Fruit fly (Drosophila melanogaster) whole organism, embryonic: ENCODE results near the gene Gycbeta100B.

ENCODE experiments used
- ATbp ChIP-seq: fragments of 200-800 bp; sonication (Bioruptor generic); optimal IDR thresholded peaks from 2 replicates; lab custom pipeline; 2017; ENCODE audit warnings: missing biosample characterization, mild to moderate bottlenecking, missing genetic modification characterization, missing genetic modification reagents
- Abd-B ChIP-seq: fragments of 200-800 bp; sonication (Bioruptor generic); optimal IDR thresholded peaks from 2 replicates; lab custom pipeline; 2018; ENCODE audit warnings: missing biosample characterization, mild to moderate bottlenecking, missing genetic modification characterization, moderate library complexity
- CG10147 ChIP-seq: fragments of 200-800 bp; sonication (Bioruptor generic); optimal IDR thresholded peaks from 2 replicates; lab custom pipeline; 2019; ENCODE audit warnings: missing biosample characterization, mild to moderate bottlenecking, missing genetic modification characterization, moderate library complexity
- CG10543 ChIP-seq: fragments of 200-800 bp; sonication (Bioruptor generic); optimal IDR thresholded peaks from 3 replicates; lab custom pipeline; 2017; ENCODE audit warnings: missing biosample characterization, mild to moderate bottlenecking, missing genetic modification characterization, moderate library complexity
- CG10565 ChIP-seq: fragments of 200-800 bp; sonication (Bioruptor generic); optimal IDR thresholded peaks from 3 replicates; lab custom pipeline; 2016; ENCODE audit warnings: missing biosample characterization, mild to moderate bottlenecking, missing genetic modification characterization
- CG11398 ChIP-seq: fragments of 200-800 bp; sonication (Bioruptor generic); optimal IDR thresholded peaks from 2 replicates; lab custom pipeline; 2016; ENCODE audit warnings: missing biosample characterization, missing genetic modification characterization
- CG12236 ChIP-seq: fragments of 200-800 bp; sonication (Bioruptor generic); optimal IDR thresholded peaks from 2 replicates; lab custom pipeline; 2016; ENCODE audit warnings: missing biosample characterization, missing genetic modification characterization
- CG12299 ChIP-seq: fragments of 200-800 bp; sonication (Bioruptor generic); optimal IDR thresholded peaks from 2 replicates; lab custom pipeline; 2018; ENCODE audit warnings: missing biosample characterization, mild to moderate bottlenecking, missing genetic modification characterization
- CG12391 ChIP-seq: fragments of 200-800 bp; sonication (Bioruptor generic); optimal IDR thresholded peaks from 3 replicates; lab custom pipeline; 2018; ENCODE audit warnings: missing biosample characterization, mild to moderate bottlenecking, missing genetic modification characterization, moderate library complexity
- CG12769 ChIP-seq: fragments of 200-800 bp; sonication (Bioruptor generic); optimal IDR thresholded peaks from 2 replicates; lab custom pipeline; 2019; ENCODE audit warnings: missing biosample characterization, mild to moderate bottlenecking, missing genetic modification characterization, moderate library complexity
- CG14965 ChIP-seq: fragments of 200-800 bp; sonication (Bioruptor generic); optimal IDR thresholded peaks from 2 replicates; lab custom pipeline; 2016; ENCODE audit warnings: missing biosample characterization, missing genetic modification characterization, borderline replicate concordance
- CG15073 ChIP-seq: fragments of 200-800 bp; sonication (Bioruptor generic); optimal IDR thresholded peaks from 2 replicates; lab custom pipeline; 2016; ENCODE audit warnings: missing biosample characterization, missing genetic modification characterization
- CG15601 ChIP-seq: fragments of 200-800 bp; sonication (Bioruptor generic); optimal IDR thresholded peaks from 3 replicates; lab custom pipeline; 2019; ENCODE audit warnings: missing biosample characterization, mild to moderate bottlenecking, missing genetic modification characterization, moderate library complexity
- CG1603 ChIP-seq: fragments of 200-800 bp; sonication (Bioruptor generic); optimal IDR thresholded peaks from 2 replicates; lab custom pipeline; 2019; ENCODE audit warnings: missing biosample characterization, mild to moderate bottlenecking, missing genetic modification characterization, moderate library complexity
- CG16815 ChIP-seq: fragments of 200-800 bp; sonication (Bioruptor generic); optimal IDR thresholded peaks from 3 replicates; lab custom pipeline; 2017; ENCODE audit warnings: missing biosample characterization, mild to moderate bottlenecking, missing genetic modification characterization
- CG17359 ChIP-seq: fragments of 200-800 bp; sonication (Bioruptor generic); optimal IDR thresholded peaks from 3 replicates; lab custom pipeline; 2018; ENCODE audit warnings: missing biosample characterization, mild to moderate bottlenecking, missing genetic modification characterization, moderate library complexity
- CG17385 ChIP-seq: fragments of 200-800 bp; sonication (Bioruptor generic); optimal IDR thresholded peaks from 3 replicates; lab custom pipeline; 2018; ENCODE audit warnings: missing biosample characterization, mild to moderate bottlenecking, missing genetic modification characterization
- CG17568 ChIP-seq: fragments of 200-800 bp; sonication (Bioruptor generic); optimal IDR thresholded peaks from 2 replicates; lab custom pipeline; 2018; ENCODE audit warnings: missing biosample characterization, mild to moderate bottlenecking, missing genetic modification characterization, moderate library complexity
- CG17612 ChIP-seq: fragments of 200-800 bp; sonication (Bioruptor generic); IDR thresholded peaks from 2 replicates; pipeline ENCODE4 v1.3.6; 2022; ENCODE audit warnings: missing biosample characterization, missing genetic modification characterization
- CG18764 ChIP-seq: fragments of 200-800 bp; sonication (Bioruptor generic); optimal IDR thresholded peaks from 3 replicates; lab custom pipeline; 2016; ENCODE audit warnings: missing biosample characterization, missing genetic modification characterization
- CG34376 ChIP-seq: fragments of 200-800 bp; sonication (Bioruptor generic); optimal IDR thresholded peaks from 2 replicates; lab custom pipeline; 2018; ENCODE audit warnings: missing biosample characterization, mild to moderate bottlenecking, missing genetic modification characterization
- CG4282 ChIP-seq: fragments of 200-800 bp; sonication (Bioruptor generic); optimal IDR thresholded peaks from 2 replicates; lab custom pipeline; 2016; ENCODE audit warnings: missing biosample characterization, missing genetic modification characterization
- CG6272 ChIP-seq: fragments of 200-800 bp; sonication (Bioruptor generic); IDR thresholded peaks from 2 replicates; pipeline ENCODE4 v1.3.6; 2022; ENCODE audit warnings: missing biosample characterization, missing genetic modification characterization
- CG8290 ChIP-seq, 3 experiments: fragments of 200-800 bp; sonication (Bioruptor generic); optimal IDR thresholded peaks; 2 replicates each; lab custom pipeline; 2016 to 2019; ENCODE audit warnings: missing biosample characterization in 3 of 3, missing genetic modification characterization in 3 of 3, mild to moderate bottlenecking in 2 of 3, moderate library complexity in 1 of 3
- CG8478 ChIP-seq: fragments of >200 bp; optimal IDR thresholded peaks from 2 replicates; lab custom pipeline; 2018
- CG9797 ChIP-seq: fragments of 200-800 bp; sonication (Bioruptor generic); optimal IDR thresholded peaks from 3 replicates; lab custom pipeline; 2018; ENCODE audit warnings: missing biosample characterization, mild to moderate bottlenecking, missing genetic modification characterization
- D ChIP-seq, 2 experiments: fragments of 200-800 bp in 1 of 2; fragments of >200 bp in 1 of 2; sonication (Bioruptor generic) in 1 of 2; optimal IDR thresholded peaks; 2 replicates in 1 of 2; 3 replicates in 1 of 2; lab custom pipeline; 2017; ENCODE audit warnings: mild to moderate bottlenecking in 1 of 2, missing biosample characterization in 1 of 2, missing genetic modification characterization in 1 of 2, missing genetic modification reagents in 1 of 2
- Dek ChIP-seq: fragments of 200-800 bp; sonication (Bioruptor generic); optimal IDR thresholded peaks from 3 replicates; lab custom pipeline; 2019; ENCODE audit warnings: missing biosample characterization, mild to moderate bottlenecking, missing genetic modification characterization, moderate library complexity
- HLHmδ ChIP-seq: fragments of 200-800 bp; sonication (Bioruptor generic); optimal IDR thresholded peaks from 2 replicates; lab custom pipeline; 2018; ENCODE audit warnings: missing biosample characterization, mild to moderate bottlenecking, missing genetic modification characterization, moderate library complexity
- Med ChIP-seq: fragments of 200-800 bp; sonication (Bioruptor generic); peaks from one replicate; lab custom pipeline; 2016; ENCODE audit warnings: missing biosample characterization, missing genetic modification characterization, mild to moderate bottlenecking, inconsistent platforms, moderate library complexity
- Ptx1 ChIP-seq: fragments of 200-800 bp; sonication (Bioruptor generic); IDR thresholded peaks from 2 replicates; pipeline ENCODE4 v1.3.6; 2022; ENCODE audit warnings: missing biosample characterization, missing genetic modification characterization
- Six4 ChIP-seq: fragments of 200-800 bp; sonication (Bioruptor generic); optimal IDR thresholded peaks from 2 replicates; lab custom pipeline; 2016; ENCODE audit warnings: missing biosample characterization, missing genetic modification characterization
- al ChIP-seq: fragments of 200-800 bp; sonication (Bioruptor generic); IDR thresholded peaks from 2 replicates; pipeline ENCODE4 v1.3.6; 2022; ENCODE audit warnings: missing biosample characterization, missing genetic modification characterization
- bcd ChIP-seq: fragments of 200-800 bp; sonication (Bioruptor generic); optimal IDR thresholded peaks from 2 replicates; lab custom pipeline; 2017; ENCODE audit warnings: missing biosample characterization, mild to moderate bottlenecking, missing genetic modification characterization
- bigmax ChIP-seq: fragments of 200-800 bp; sonication (Bioruptor generic); optimal IDR thresholded peaks from 2 replicates; lab custom pipeline; 2018; ENCODE audit warnings: missing biosample characterization, mild to moderate bottlenecking, missing genetic modification characterization
- bsh ChIP-seq, 2 experiments: fragments of 200-800 bp; sonication (Bioruptor generic); optimal IDR thresholded peaks; 2 replicates each; lab custom pipeline; 2017 to 2018; ENCODE audit warnings: mild to moderate bottlenecking in 2 of 2, missing biosample characterization in 2 of 2, missing genetic modification characterization in 2 of 2, moderate library complexity in 1 of 2
- cato ChIP-seq: fragments of 200-800 bp; sonication (Bioruptor generic); optimal IDR thresholded peaks from 2 replicates; lab custom pipeline; 2016; ENCODE audit warnings: missing biosample characterization, missing genetic modification characterization, borderline replicate concordance
- dpn ChIP-seq, 2 experiments: fragments of 200-800 bp; sonication (Bioruptor generic); optimal IDR thresholded peaks; 3 replicates each; lab custom pipeline; 2016; ENCODE audit warnings: missing biosample characterization in 2 of 2, missing genetic modification characterization in 2 of 2
- gsb-n ChIP-seq: fragments of 200-800 bp; sonication (Bioruptor generic); optimal IDR thresholded peaks from 3 replicates; lab custom pipeline; 2018; ENCODE audit warnings: missing biosample characterization, mild to moderate bottlenecking, missing genetic modification characterization
- her ChIP-seq: fragments of 200-800 bp; sonication (Bioruptor generic); optimal IDR thresholded peaks from 2 replicates; lab custom pipeline; 2016; ENCODE audit warnings: missing biosample characterization, missing genetic modification characterization
- maf-S ChIP-seq: fragments of 200-800 bp; sonication (Bioruptor generic); optimal IDR thresholded peaks from 2 replicates; lab custom pipeline; 2016; ENCODE audit warnings: missing biosample characterization, missing genetic modification characterization
- nerfin-1 ChIP-seq: fragments of 200-800 bp; sonication (Bioruptor generic); optimal IDR thresholded peaks from 3 replicates; lab custom pipeline; 2019; ENCODE audit warnings: missing biosample characterization, mild to moderate bottlenecking, missing genetic modification characterization, moderate library complexity
- odd ChIP-seq: fragments of 200-800 bp; sonication (Bioruptor generic); optimal IDR thresholded peaks from 2 replicates; lab custom pipeline; 2017; ENCODE audit warnings: missing biosample characterization, mild to moderate bottlenecking, missing genetic modification characterization
- pita ChIP-seq: fragments of 200-800 bp; sonication (Bioruptor generic); optimal IDR thresholded peaks from 2 replicates; lab custom pipeline; 2017; ENCODE audit warnings: missing biosample characterization, mild to moderate bottlenecking, missing genetic modification characterization
- stwl ChIP-seq: fragments of 200-800 bp; sonication (Bioruptor generic); optimal IDR thresholded peaks from 3 replicates; lab custom pipeline; 2018; ENCODE audit warnings: missing biosample characterization, mild to moderate bottlenecking, missing genetic modification characterization, moderate library complexity
- z ChIP-seq: fragments of 200-800 bp; sonication (Bioruptor generic); IDR thresholded peaks from 3 replicates; pipeline ENCODE4 v1.3.6; 2022; ENCODE audit warnings: missing biosample characterization, missing genetic modification characterization
- zfh1 ChIP-seq: fragments of 200-800 bp; sonication (Bioruptor generic); IDR thresholded peaks from 3 replicates; pipeline ENCODE4 v1.3.6; 2022; ENCODE audit warnings: missing biosample characterization, missing genetic modification characterization

The Gycbeta100B gene

dm6 chr3R:31220456-31221336, 86.5 kb downstream of the Gycbeta100B start, which contains the start of gene CG12054 (continued):
- no peak for TF ChIP-seq CG17359
- TF ChIP-seq odd (GFP tag; lab: Kevin White, UChicago): no peak
- TF ChIP-seq CG16815 (GFP tag; lab: Kevin White, UChicago): no peak
- peak; percentile 0 for TF ChIP-seq gsb-n
- TF ChIP-seq ATbp (GFP tag; lab: Kevin White, UChicago): no peak
- peak; percentile 54 for TF ChIP-seq pita (GFP tag; lab: Kevin White, UChicago)
- peak; percentile 91 for TF ChIP-seq CG9797 (GFP tag; lab: Kevin White, UChicago)
- no peak for TF ChIP-seq CG34376 (GFP tag; lab: Kevin White, UChicago)
- TF ChIP-seq CG12391 (tag; lab: Kevin White, UChicago): peak; percentile 3
- TF ChIP-seq CG10147 (GFP tag; lab: Kevin White, UChicago): no peak
- no peak for TF ChIP-seq CG15601 (tag; lab: Kevin White, UChicago)
- TF ChIP-seq Dek (tag; lab: Kevin White, UChicago): peak; percentile 12
- TF ChIP-seq bcd (GFP tag; lab: Kevin White, UChicago): peak; percentile 23
- no peak for TF ChIP-seq CG18764
- TF ChIP-seq CG15073: no peak
- no peak for TF ChIP-seq zfh1 (GFP tag; lab: Robert Waterston, UW)
- TF ChIP-seq bsh (GFP tag; optimal IDR thresholded peaks at IDR 0.05; lab: Kevin White, UChicago): no peak
- peak; percentile 63 for TF ChIP-seq CG1603 (tag; lab: Kevin White, UChicago)
- no peak for TF ChIP-seq CG17568
- TF ChIP-seq z: no peak
- TF ChIP-seq CG6272 (GFP tag; lab: Robert Waterston, UW): no peak
- TF ChIP-seq CG17385: no peak
- no peak for TF ChIP-seq CG17612 (GFP tag; lab: Robert Waterston, UW)
- no peak for TF ChIP-seq cato (GFP tag; lab: Kevin White, UChicago)
- TF ChIP-seq CG8290 (GFP tag; optimal IDR thresholded peaks at IDR 0.05; lab: Kevin White, UChicago): no peak
- peak; percentile 5 to 59 for TF ChIP-seq CG8290 (tag; optimal IDR thresholded peaks at IDR 0.05; lab: Kevin White, UChicago)
- TF ChIP-seq CG8478: peak; percentile 90
- peak; percentile 9 for TF ChIP-seq CG12769
- no peak for TF ChIP-seq her (GFP tag; lab: Kevin White, UChicago)
- no peak for TF ChIP-seq CG14965
- peak; percentile 59 for TF ChIP-seq Abd-B
- TF ChIP-seq Six4 (GFP tag; lab: Kevin White, UChicago): no peak
- TF ChIP-seq CG12236 (GFP tag; lab: Kevin White, UChicago): no peak
- peak; percentile 25 for TF ChIP-seq stwl (tag; lab: Kevin White, UChicago)
- TF ChIP-seq CG12299 (tag; lab: Kevin White, UChicago): no peak
- no peak for TF ChIP-seq HLHmδ
- no peak for TF ChIP-seq CG10565 (GFP tag; lab: Kevin White, UChicago)
- TF ChIP-seq CG10543 (GFP tag; lab: Kevin White, UChicago): no peak
- no peak for TF ChIP-seq CG4282
- peak; percentile 56 for TF ChIP-seq nerfin-1 (tag; lab: Kevin White, UChicago)
- TF ChIP-seq D (optimal IDR thresholded peaks at IDR 0.05; lab: Kevin White, UChicago): no peak
- TF ChIP-seq D (GFP tag; optimal IDR thresholded peaks at IDR 0.05; lab: Kevin White, UChicago): no peak
- TF ChIP-seq maf-S (GFP tag; lab: Kevin White, UChicago): no peak
- peak in 1 of 2 experiments; percentile 0 for TF ChIP-seq dpn (GFP tag; optimal IDR thresholded peaks at IDR 0.05; lab: Kevin White, UChicago)
- no peak for TF ChIP-seq al (GFP tag; lab: Robert Waterston, UW)
- TF ChIP-seq CG11398 (GFP tag; lab: Kevin White, UChicago): no peak
- TF ChIP-seq Ptx1 (GFP tag; lab: Robert Waterston, UW): no peak
- peak; percentile 79 for TF ChIP-seq Med
- TF ChIP-seq bigmax (GFP tag; lab: Kevin White, UChicago): peak; percentile 85
